Worm (Caenorhabditis elegans) whole organism, L4/young adult: ENCODE measurements around the gene cest-2.1.

Source experiments
- W03F9.2 ChIP-seq: fragments of 150-350 bp; optimal IDR thresholded peaks from 2 replicates; lab custom pipeline; 2014; ENCODE audit warnings: missing biosample characterization, missing genetic modification characterization
- dao-5 ChIP-seq: sonication (generic microtip); optimal IDR thresholded peaks from 2 replicates; lab custom pipeline; 2016; ENCODE audit warnings: missing genotype, missing genetic modification characterization, moderate library complexity, missing compliant biosample characterization
- him-1 ChIP-seq: sonication (generic microtip); optimal IDR thresholded peaks from 2 replicates; lab custom pipeline; 2016; ENCODE audit warnings: missing genotype, missing genetic modification reagents, missing genetic modification characterization, missing compliant biosample characterization

DNA sequence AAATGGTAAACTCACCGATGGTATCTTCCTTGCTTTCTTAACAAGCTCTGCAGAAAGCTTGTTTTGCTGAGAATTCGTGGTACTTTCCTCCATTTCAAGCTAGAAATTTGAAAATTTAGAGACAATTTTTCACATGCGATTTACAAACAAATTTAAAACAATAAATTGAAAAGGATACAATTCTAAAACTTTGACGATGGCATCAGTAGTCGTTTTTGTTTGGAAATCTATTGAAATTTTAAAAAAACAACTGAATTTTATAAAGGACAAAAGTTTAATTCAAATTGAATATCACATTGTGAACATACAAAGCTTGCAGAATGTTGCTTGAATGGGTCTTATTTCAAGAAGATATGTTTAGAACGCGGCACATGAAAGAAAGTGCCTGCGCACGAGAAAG, 3.7 kb downstream of the cest-2.1 start, which contains the start of gene ocam-1:
- no peak for TF ChIP-seq him-1 (tag; lab: Kevin White, UChicago)
- no peak for TF ChIP-seq dao-5 (tag; lab: Kevin White, UChicago)
- TF ChIP-seq W03F9.2 (tag; lab: Kevin White, UChicago), result no peak
